Worm (Caenorhabditis elegans) whole organism, L2 larva: ENCODE measurements around the gene cutl-23.

Experiments
- C34F6.9 ChIP-seq: fragments of 150-350 bp; optimal IDR thresholded peaks from 2 replicates; lab custom pipeline; 2014; ENCODE audit warnings: missing biosample characterization, missing genetic modification characterization
- F13H6.1 ChIP-seq: sonication (generic microtip); optimal IDR thresholded peaks from 2 replicates; lab custom pipeline; 2016; ENCODE audit warnings: missing genetic modification characterization, missing compliant biosample characterization
- Y55F3AM.14 ChIP-seq: fragments of 200-800 bp; sonication (Bioruptor generic); optimal IDR thresholded peaks from 2 replicates; lab custom pipeline; 2018; ENCODE audit warnings: mild to moderate bottlenecking, missing genetic modification characterization, missing compliant biosample characterization
- ZK546.5 ChIP-seq: sonication (generic microtip); optimal IDR thresholded peaks from 2 replicates; lab custom pipeline; 2017; ENCODE audit warnings: missing biosample characterization, missing genetic modification characterization
- alr-1 ChIP-seq: fragments of 150-350 bp; optimal IDR thresholded peaks from 2 replicates; lab custom pipeline; 2014; ENCODE audit warnings: missing biosample characterization, missing genetic modification characterization
- ama-1 ChIP-seq: fragments of 150-350 bp; optimal IDR thresholded peaks from 2 replicates; lab custom pipeline; 2018; ENCODE audit warnings: inconsistent platforms
- ceh-16 ChIP-seq: fragments of 150-350 bp; optimal IDR thresholded peaks from 2 replicates; lab custom pipeline; 2014; ENCODE audit warnings: missing biosample characterization, missing genetic modification characterization
- ceh-82 ChIP-seq: fragments of 150-350 bp; optimal IDR thresholded peaks from 2 replicates; lab custom pipeline; 2014; ENCODE audit warnings: missing biosample characterization, missing genetic modification characterization
- crh-2 ChIP-seq: sonication (generic microtip); optimal IDR thresholded peaks from 2 replicates; lab custom pipeline; 2017; ENCODE audit warnings: missing biosample characterization, missing genetic modification characterization
- dmd-4 ChIP-seq: sonication (generic microtip); optimal IDR thresholded peaks from 2 replicates; lab custom pipeline; 2017; ENCODE audit warnings: missing biosample characterization, missing genetic modification characterization
- egl-27 ChIP-seq: sonication (generic microtip); optimal IDR thresholded peaks from 3 replicates; lab custom pipeline; 2017; ENCODE audit warnings: missing biosample characterization, missing genetic modification reagents, missing genetic modification characterization
- elt-1 ChIP-seq: fragments of 150-350 bp; optimal IDR thresholded peaks from 2 replicates; lab custom pipeline; 2014; ENCODE audit warnings: missing biosample characterization, missing genetic modification characterization
- elt-3 ChIP-seq: sonication (generic microtip); optimal IDR thresholded peaks from 2 replicates; lab custom pipeline; 2017; ENCODE audit warnings: missing biosample characterization, missing genetic modification characterization
- fos-1 ChIP-seq: fragments of 150-350 bp; optimal IDR thresholded peaks from 2 replicates; lab custom pipeline; 2014; ENCODE audit warnings: missing biosample characterization, missing genetic modification characterization
- lin-11 ChIP-seq: fragments of 150-350 bp; sonication (generic microtip); optimal IDR thresholded peaks from 2 replicates; lab custom pipeline; 2014; ENCODE audit warnings: missing biosample characterization, missing genetic modification characterization, inconsistent platforms, mixed read lengths
- lin-13 ChIP-seq: fragments of 150-350 bp; optimal IDR thresholded peaks from 2 replicates; lab custom pipeline; 2014; ENCODE audit warnings: missing biosample characterization, missing genetic modification reagents, missing genetic modification characterization
- lin-39 ChIP-seq: fragments of 150-350 bp; optimal IDR thresholded peaks from 2 replicates; lab custom pipeline; 2014; ENCODE audit warnings: missing biosample characterization, missing genetic modification reagents, missing genetic modification characterization
- lsy-2 ChIP-seq, 2 experiments: fragments of 150-350 bp in 1 of 2; sonication (generic microtip) in 1 of 2; optimal IDR thresholded peaks; 2 replicates each; lab custom pipeline; 2014 to 2017; ENCODE audit warnings: missing biosample characterization in 2 of 2, missing genetic modification characterization in 2 of 2
- mab-5 ChIP-seq: fragments of 150-350 bp; optimal IDR thresholded peaks from 2 replicates; lab custom pipeline; 2014; ENCODE audit warnings: missing biosample characterization, missing genetic modification characterization
- mbf-1 ChIP-seq: sonication (generic microtip); optimal IDR thresholded peaks from 2 replicates; lab custom pipeline; 2017; ENCODE audit warnings: missing biosample characterization, missing genetic modification characterization
- mdl-1 ChIP-seq, 2 experiments: fragments of 150-350 bp in 1 of 2; sonication (generic microtip) in 1 of 2; optimal IDR thresholded peaks; 2 replicates each; lab custom pipeline; 2017; ENCODE audit warnings: missing biosample characterization in 2 of 2, missing genetic modification characterization in 2 of 2
- nhr-10 ChIP-seq: sonication (generic microtip); optimal IDR thresholded peaks from 2 replicates; lab custom pipeline; 2017; ENCODE audit warnings: missing biosample characterization, missing genetic modification characterization
- nhr-11 ChIP-seq: fragments of 150-350 bp; optimal IDR thresholded peaks from 2 replicates; lab custom pipeline; 2014; ENCODE audit warnings: missing biosample characterization, missing genetic modification characterization
- nhr-129 ChIP-seq: fragments of 150-350 bp; optimal IDR thresholded peaks from 2 replicates; lab custom pipeline; 2014; ENCODE audit warnings: missing biosample characterization, missing genetic modification characterization
- nhr-21 ChIP-seq: fragments of 150-350 bp; optimal IDR thresholded peaks from 2 replicates; lab custom pipeline; 2014; ENCODE audit warnings: missing biosample characterization, missing genetic modification characterization
- nhr-23 ChIP-seq: fragments of 150-350 bp; optimal IDR thresholded peaks from 2 replicates; lab custom pipeline; 2014; ENCODE audit warnings: missing biosample characterization, missing genetic modification reagents, missing genetic modification characterization
- nhr-237 ChIP-seq: fragments of 150-350 bp; optimal IDR thresholded peaks from 2 replicates; lab custom pipeline; 2014; ENCODE audit warnings: missing biosample characterization, missing genetic modification characterization
- nhr-25 ChIP-seq: fragments of 150-350 bp; sonication (generic microtip); optimal IDR thresholded peaks from 3 replicates; lab custom pipeline; 2014; ENCODE audit warnings: missing biosample characterization, missing genetic modification characterization
- nhr-6 ChIP-seq: fragments of 150-350 bp; optimal IDR thresholded peaks from 2 replicates; lab custom pipeline; 2014; ENCODE audit warnings: missing biosample characterization, missing genetic modification characterization
- nhr-77 ChIP-seq: fragments of 150-350 bp; optimal IDR thresholded peaks from 2 replicates; lab custom pipeline; 2014; ENCODE audit warnings: missing biosample characterization, missing genetic modification characterization
- peb-1 ChIP-seq: fragments of 150-350 bp; optimal IDR thresholded peaks from 2 replicates; lab custom pipeline; 2014; ENCODE audit warnings: missing biosample characterization, missing genetic modification characterization
- sem-4 ChIP-seq: fragments of 150-350 bp; optimal IDR thresholded peaks from 2 replicates; lab custom pipeline; 2014; ENCODE audit warnings: missing biosample characterization, missing genetic modification reagents, missing genetic modification characterization
- skn-1 ChIP-seq: sonication (generic microtip); optimal IDR thresholded peaks from 2 replicates; lab custom pipeline; 2017; ENCODE audit warnings: missing biosample characterization, missing genetic modification characterization
- sma-3 ChIP-seq: sonication (generic microtip); optimal IDR thresholded peaks from 2 replicates; lab custom pipeline; 2016; ENCODE audit warnings: missing genetic modification reagents, missing genetic modification characterization, missing compliant biosample characterization
- snpc-4 ChIP-seq: fragments of 150-350 bp; optimal IDR thresholded peaks from 2 replicates; lab custom pipeline; 2014; ENCODE audit warnings: missing biosample characterization, missing genetic modification characterization
- unc-55 ChIP-seq: fragments of 150-350 bp; sonication (generic microtip); optimal IDR thresholded peaks from 3 replicates; lab custom pipeline; 2014; ENCODE audit warnings: missing biosample characterization, missing genetic modification reagents, missing genetic modification characterization
- unc-62 ChIP-seq: fragments of 150-350 bp; optimal IDR thresholded peaks from 2 replicates; lab custom pipeline; 2014; ENCODE audit warnings: missing biosample characterization, missing genetic modification reagents, missing genetic modification characterization
- zag-1 ChIP-seq: fragments of 150-350 bp; optimal IDR thresholded peaks from 2 replicates; lab custom pipeline; 2014; ENCODE audit warnings: missing biosample characterization, missing genetic modification characterization
- ztf-11 ChIP-seq: sonication (generic microtip); optimal IDR thresholded peaks from 2 replicates; lab custom pipeline; 2017; ENCODE audit warnings: missing biosample characterization, missing genetic modification characterization
- ztf-4 ChIP-seq: fragments of 150-350 bp; optimal IDR thresholded peaks from 2 replicates; lab custom pipeline; 2014; ENCODE audit warnings: missing biosample characterization, missing genetic modification characterization

Gene cutl-23

DNA sequence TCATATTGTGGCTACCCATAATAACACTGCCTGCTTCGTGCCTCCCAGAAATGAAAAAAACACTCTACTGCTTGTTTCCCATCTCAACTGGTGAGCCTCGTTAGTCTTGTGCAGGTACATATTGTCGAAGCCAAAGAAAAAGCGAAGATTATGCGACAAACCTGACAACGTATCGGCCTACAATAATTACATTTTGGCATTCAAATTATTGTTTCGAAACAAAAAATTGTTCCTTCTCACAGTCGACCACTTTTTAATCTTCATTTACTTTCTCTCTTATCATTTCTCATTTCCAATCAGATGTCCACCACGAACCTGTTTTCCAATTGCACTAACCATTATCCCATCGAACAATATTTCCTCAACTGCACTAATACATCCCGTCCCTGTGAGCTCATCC is 26.9 kb upstream of the cutl-23 start, which contains the start of gene B0244.15:
Gene B0244.15, plus strand, starts transcription at position 301 of the 400 bp plus-strand sequence.
- TF ChIP-seq sem-4 (tag; lab: Kevin White, UChicago) (no peak), ceh-82 (no peak), nhr-6 (tag; lab: Kevin White, UChicago) (no peak), lin-11 (tag; lab: Kevin White, UChicago) (no peak), nhr-11 (tag; lab: Kevin White, UChicago) (no peak), alr-1 (tag; lab: Kevin White, UChicago) (no peak), elt-3 (tag; lab: Kevin White, UChicago) (no peak), ZK546.5 (tag; lab: Kevin White, UChicago) (no peak), C34F6.9 (no peak), dmd-4 (tag; lab: Kevin White, UChicago) (no peak), F13H6.1 (tag; lab: Kevin White, UChicago) (no peak), mbf-1 (tag; lab: Kevin White, UChicago) (no peak), peb-1 (tag; lab: Kevin White, UChicago) (no peak), nhr-237 (tag; lab: Kevin White, UChicago) (no peak), unc-62 (GFP tag; lab: Kevin White, UChicago) (no peak)
- TF ChIP-seq, all 48 proteins: peak for 0

ce11 chrIII:5744579-5744978 is 25.4 kb upstream of the cutl-23 start, which contains the start of gene B0244.5:
B0244.5 (plus strand) TSS chrIII:5744879.
- peak; percentile 4 for TF ChIP-seq fos-1
- no peak for TF ChIP-seq nhr-25 (tag; lab: Kevin White, UChicago)
- TF ChIP-seq, all 48 proteins: peak for 1

- TF ChIP-seq peb-1 (tag; lab: Kevin White, UChicago) (no peak), elt-1 (tag; lab: Kevin White, UChicago) (no peak), snpc-4 (no peak), ceh-16 (tag; lab: Kevin White, UChicago) (no peak), nhr-129 (tag; lab: Kevin White, UChicago) (no peak), mbf-1 (tag; lab: Kevin White, UChicago) (no peak), skn-1 (no peak), ama-1 (lab: Kevin White, UChicago) (no peak), nhr-10 (tag; lab: Kevin White, UChicago) (no peak), fos-1 (no peak), unc-62 (GFP tag; lab: Kevin White, UChicago) (no peak)
- TF ChIP-seq, all 48 proteins: peak for 0
These were observed 22.8 kb upstream of the cutl-23 start, which contains the start of gene B0244.4 for ce11 chrIII:5747185-5747584. B0244.4 (plus strand) TSS chrIII:5747485.

ce11 chrIII:5748360-5748759 is 21.6 kb upstream of the cutl-23 start:
- TF ChIP-seq snpc-4, result no peak
- TF ChIP-seq lin-13 (GFP tag; lab: Kevin White, UChicago), result no peak
- TF ChIP-seq dmd-4 (tag; lab: Kevin White, UChicago), result no peak
- no peak for TF ChIP-seq nhr-23 (tag; lab: Kevin White, UChicago)
- TF ChIP-seq unc-55 (GFP tag; lab: Kevin White, UChicago), result no peak
- no peak for TF ChIP-seq nhr-10 (tag; lab: Kevin White, UChicago)
- TF ChIP-seq, all 48 proteins: peak for 0

- TF ChIP-seq fos-1, result no peak
- no peak for TF ChIP-seq nhr-11 (tag; lab: Kevin White, UChicago)
- TF ChIP-seq ztf-4 (tag; lab: Kevin White, UChicago), result no peak
- no peak for TF ChIP-seq sma-3
- TF ChIP-seq C34F6.9, result no peak
- TF ChIP-seq mbf-1 (tag; lab: Kevin White, UChicago), result no peak
- TF ChIP-seq nhr-6 (tag; lab: Kevin White, UChicago), result no peak
- no peak for TF ChIP-seq alr-1 (tag; lab: Kevin White, UChicago)
- TF ChIP-seq elt-1 (tag; lab: Kevin White, UChicago), result no peak
- TF ChIP-seq nhr-21 (tag; lab: Kevin White, UChicago), result no peak
These were observed 19.5 kb upstream of the cutl-23 start for ce11 chrIII:5750503-5750902.

- no peak for TF ChIP-seq ZK546.5 (tag; lab: Kevin White, UChicago)
- TF ChIP-seq ceh-16 (tag; lab: Kevin White, UChicago), result no peak
- TF ChIP-seq C34F6.9, result peak; percentile 76
- peak; percentile 18 for TF ChIP-seq nhr-21 (tag; lab: Kevin White, UChicago)
- TF ChIP-seq crh-2 (tag; lab: Kevin White, UChicago), result peak; percentile 32
- TF ChIP-seq skn-1, result no peak
- TF ChIP-seq lin-39 (tag; lab: Kevin White, UChicago), result no peak
- peak; percentile 91 for TF ChIP-seq unc-55 (GFP tag; lab: Kevin White, UChicago)
- peak; percentile 37 for TF ChIP-seq nhr-129 (tag; lab: Kevin White, UChicago)
- TF ChIP-seq elt-3 (tag; lab: Kevin White, UChicago), result no peak
- peak; percentile 47 for TF ChIP-seq zag-1 (tag; lab: Kevin White, UChicago)
- TF ChIP-seq mab-5 (tag; lab: Kevin White, UChicago), result peak; percentile 8
- TF ChIP-seq lin-11 (tag; lab: Kevin White, UChicago), result peak; percentile 8
- peak; percentile 14 for TF ChIP-seq egl-27
- TF ChIP-seq mdl-1 (tag; optimal IDR thresholded peaks at IDR 0.05; lab: Kevin White, UChicago), result no peak
- no peak for TF ChIP-seq nhr-77 (tag; lab: Kevin White, UChicago)
- TF ChIP-seq Y55F3AM.14 (GFP tag; lab: Kevin White, UChicago), result no peak
- TF ChIP-seq dmd-4 (tag; lab: Kevin White, UChicago), result no peak
- TF ChIP-seq lsy-2 (tag; optimal IDR thresholded peaks at IDR 0.05; lab: Kevin White, UChicago), result peak; percentile 6 to 64
- TF ChIP-seq ztf-11, result no peak
- TF ChIP-seq unc-62 (GFP tag; lab: Kevin White, UChicago), result no peak
These were observed 14.8 kb upstream of the cutl-23 start, which contains the start of gene ida-1 for ce11 chrIII:5755204-5755603. ida-1 (plus strand) TSS chrIII:5755539.
